Worm (Caenorhabditis elegans) whole organism, L4 larva: Measurements from ENCODE around the gene K03A11.6.

ENCODE experiments used
- F10B5.3 ChIP-seq: sonication (generic microtip); optimal IDR thresholded peaks from 2 replicates; lab custom pipeline; 2016; ENCODE audit warnings: mild to moderate bottlenecking, missing genetic modification characterization, missing compliant biosample characterization
- F37D6.2 ChIP-seq: sonication (generic microtip); optimal IDR thresholded peaks from 2 replicates; lab custom pipeline; 2016; ENCODE audit warnings: mild to moderate bottlenecking, missing genetic modification characterization, missing compliant biosample characterization
- F44E2.7 ChIP-seq: fragments of 200-800 bp; sonication (Bioruptor generic); IDR thresholded peaks from 2 replicates; pipeline ENCODE4 v2.1.2; 2022; ENCODE audit warnings: missing genetic modification characterization, missing compliant biosample characterization
- F49E8.2 ChIP-seq: sonication (generic microtip); optimal IDR thresholded peaks from 2 replicates; lab custom pipeline; 2016; ENCODE audit warnings: missing compliant biosample characterization, mild to moderate bottlenecking, missing genetic modification characterization, borderline replicate concordance
- R02D3.7 ChIP-seq: fragments of 150-350 bp; sonication (generic microtip); optimal IDR thresholded peaks from 3 replicates; lab custom pipeline; 2014; ENCODE audit warnings: missing biosample characterization, missing genetic modification characterization
- T20F7.1 ChIP-seq: fragments of 200-800 bp; sonication (Bioruptor generic); optimal IDR thresholded peaks from 2 replicates; lab custom pipeline; 2018; ENCODE audit warnings: mild to moderate bottlenecking, missing genetic modification characterization, missing compliant biosample characterization
- T26A8.4 ChIP-seq: fragments of 200-800 bp; sonication (Bioruptor generic); IDR thresholded peaks from 2 replicates; pipeline ENCODE4 v1.3.6; 2022; ENCODE audit warnings: missing genetic modification characterization, missing compliant biosample characterization
- Y48G9A.11 ChIP-seq: fragments of 200-800 bp; sonication (Bioruptor generic); IDR thresholded peaks from 2 replicates; pipeline ENCODE4 v1.3.6; 2022; ENCODE audit warnings: missing genetic modification reagents, missing genetic modification characterization, missing compliant biosample characterization
- ZK337.2 ChIP-seq: fragments of 200-800 bp; sonication (Bioruptor generic); IDR thresholded peaks from 2 replicates; pipeline ENCODE4 v1.3.6; 2022; ENCODE audit warnings: missing genetic modification reagents, missing genetic modification characterization, missing compliant biosample characterization
- ZK546.5 ChIP-seq, 2 experiments: sonication (generic microtip); optimal IDR thresholded peaks; 2 replicates each; lab custom pipeline; 2017; ENCODE audit warnings: missing biosample characterization in 2 of 2, missing genetic modification characterization in 2 of 2
- aha-1 ChIP-seq: fragments of 150-350 bp; peaks from one replicate; lab custom pipeline; 2014; ENCODE audit warnings: missing biosample characterization, missing genetic modification characterization
- aly-2 ChIP-seq: sonication (generic microtip); optimal IDR thresholded peaks from 2 replicates; lab custom pipeline; 2018; ENCODE audit warnings: missing biosample characterization, missing genetic modification characterization
- arid-1 ChIP-seq: fragments of 200-800 bp; sonication (Bioruptor generic); conservative IDR thresholded peaks from 2 replicates; pipeline ENCODE4 v1.3.6; 2022; ENCODE audit warnings: missing genetic modification reagents, missing genetic modification characterization, missing compliant biosample characterization
- ceh-20 ChIP-seq: fragments of 200-800 bp; sonication (Bioruptor generic); IDR thresholded peaks from 2 replicates; pipeline ENCODE4 v1.3.6; 2022; ENCODE audit warnings: missing genetic modification reagents, missing genetic modification characterization, missing compliant biosample characterization
- ceh-28 ChIP-seq: fragments of 150-350 bp; optimal IDR thresholded peaks from 2 replicates; lab custom pipeline; 2014; ENCODE audit warnings: missing biosample characterization, missing genetic modification reagents, missing genetic modification characterization
- ceh-32 ChIP-seq: sonication (generic microtip); optimal IDR thresholded peaks from 2 replicates; lab custom pipeline; 2016; ENCODE audit warnings: mild to moderate bottlenecking, missing genetic modification characterization, missing compliant biosample characterization; ENCODE audit not compliant: poor library complexity
- ceh-44 ChIP-seq: fragments of 200-800 bp; sonication (Bioruptor generic); IDR thresholded peaks from 2 replicates; pipeline ENCODE4 v1.3.6; 2022; ENCODE audit warnings: missing genetic modification reagents, missing genetic modification characterization, missing compliant biosample characterization
- ceh-82 ChIP-seq: sonication (generic microtip); optimal IDR thresholded peaks from 2 replicates; lab custom pipeline; 2017; ENCODE audit warnings: missing biosample characterization, missing genetic modification characterization
- ces-1 ChIP-seq: fragments of 150-350 bp; sonication (generic microtip); optimal IDR thresholded peaks from 4 replicates; lab custom pipeline; 2014; ENCODE audit warnings: missing biosample characterization, missing genetic modification reagents, missing genetic modification characterization
- ctbp-1 ChIP-seq: fragments of 200-800 bp; sonication (Bioruptor generic); IDR thresholded peaks from 2 replicates; pipeline ENCODE4 v1.3.6; 2022; ENCODE audit warnings: missing genetic modification reagents, missing genetic modification characterization, missing compliant biosample characterization
- daf-19 ChIP-seq: fragments of 200-800 bp; sonication (Bioruptor generic); conservative IDR thresholded peaks from 2 replicates; pipeline ENCODE4 v1.3.6; 2022; ENCODE audit warnings: missing genetic modification characterization, missing compliant biosample characterization
- dmd-6 ChIP-seq: fragments of 200-800 bp; sonication (Bioruptor generic); IDR thresholded peaks from 2 replicates; pipeline ENCODE4 v1.3.6; 2022; ENCODE audit warnings: missing genetic modification reagents, missing genetic modification characterization, missing compliant biosample characterization
- dmd-8 ChIP-seq: fragments of 200-800 bp; sonication (Bioruptor generic); IDR thresholded peaks from 2 replicates; pipeline ENCODE4 v1.3.6; 2022; ENCODE audit warnings: missing genetic modification characterization, missing compliant biosample characterization
- dmd-9 ChIP-seq: fragments of 200-800 bp; sonication (Bioruptor generic); IDR thresholded peaks from 2 replicates; pipeline ENCODE4 v1.3.6; 2022; ENCODE audit warnings: missing genetic modification reagents, missing genetic modification characterization, missing compliant biosample characterization
- dve-1 ChIP-seq: sonication (generic microtip); optimal IDR thresholded peaks from 2 replicates; lab custom pipeline; 2017; ENCODE audit warnings: antibody characterized with exemption, mild to moderate bottlenecking, missing genetic modification characterization, missing compliant biosample characterization; ENCODE audit not compliant: insufficient read depth
- egl-27 ChIP-seq: sonication (generic microtip); optimal IDR thresholded peaks from 3 replicates; lab custom pipeline; 2017; ENCODE audit warnings: missing biosample characterization, missing genetic modification reagents, missing genetic modification characterization
- fos-1 ChIP-seq: fragments of 150-350 bp; optimal IDR thresholded peaks from 2 replicates; lab custom pipeline; 2014; ENCODE audit warnings: missing biosample characterization, missing genetic modification characterization
- hif-1 ChIP-seq, 2 experiments: sonication (generic microtip); optimal IDR thresholded peaks; 2 replicates each; lab custom pipeline; 2016 to 2017; ENCODE audit warnings: missing compliant biosample characterization in 2 of 2, missing genetic modification characterization in 2 of 2, missing genetic modification reagents in 2 of 2, missing genotype in 2 of 2, mild to moderate bottlenecking in 1 of 2
- jun-1 ChIP-seq: fragments of 150-350 bp; optimal IDR thresholded peaks from 2 replicates; lab custom pipeline; 2014; ENCODE audit warnings: missing biosample characterization, missing genetic modification reagents, missing genetic modification characterization
- lin-1 ChIP-seq: fragments of 200-800 bp; sonication (Bioruptor generic); IDR thresholded peaks from 2 replicates; pipeline ENCODE4 v1.3.6; 2022; ENCODE audit warnings: missing genetic modification reagents, missing genetic modification characterization, missing compliant biosample characterization
- lin-39 ChIP-seq: fragments of 150-350 bp; optimal IDR thresholded peaks from 2 replicates; lab custom pipeline; 2014; ENCODE audit warnings: missing biosample characterization, missing genetic modification reagents, missing genetic modification characterization
- lsy-2 ChIP-seq, 2 experiments: fragments of 150-350 bp in 1 of 2; sonication (generic microtip) in 1 of 2; optimal IDR thresholded peaks; 2 replicates each; lab custom pipeline; 2014 to 2017; ENCODE audit warnings: missing biosample characterization in 2 of 2, missing genetic modification characterization in 2 of 2
- madf-9 ChIP-seq: fragments of 200-800 bp; sonication (Bioruptor generic); conservative IDR thresholded peaks from 2 replicates; pipeline ENCODE4 v1.3.6; 2022; ENCODE audit warnings: missing genetic modification reagents, missing genetic modification characterization, missing compliant biosample characterization
- mep-1 ChIP-seq: fragments of 150-350 bp; sonication (generic microtip); optimal IDR thresholded peaks from 3 replicates; lab custom pipeline; 2014; ENCODE audit warnings: missing biosample characterization, missing genetic modification characterization
- nhr-111 ChIP-seq: fragments of 200-800 bp; sonication (Bioruptor generic); optimal IDR thresholded peaks from 2 replicates; lab custom pipeline; 2018; ENCODE audit warnings: mild to moderate bottlenecking, missing genetic modification characterization, missing compliant biosample characterization
- nhr-41 ChIP-seq: fragments of 200-800 bp; sonication (Bioruptor generic); IDR thresholded peaks from 2 replicates; pipeline ENCODE4 v1.3.6; 2022; ENCODE audit warnings: missing genetic modification reagents, missing genetic modification characterization, missing compliant biosample characterization
- nhr-6 ChIP-seq: fragments of 150-350 bp; optimal IDR thresholded peaks from 2 replicates; lab custom pipeline; 2014; ENCODE audit warnings: missing biosample characterization, missing genetic modification characterization
- nhr-77 ChIP-seq: fragments of 150-350 bp; optimal IDR thresholded peaks from 2 replicates; lab custom pipeline; 2014; ENCODE audit warnings: missing biosample characterization, missing genetic modification characterization
- pha-4 ChIP-seq, 2 experiments: fragments of 150-350 bp in 1 of 2; fragments of 200-800 bp in 1 of 2; sonication (Bioruptor generic) in 1 of 2; IDR thresholded peaks in 1 of 2; optimal IDR thresholded peaks in 1 of 2; 2 replicates each; pipeline versions ENCODE4 v1.3.6 to Lab custom; 2014 to 2022; ENCODE audit warnings: missing genetic modification characterization in 2 of 2, missing genetic modification reagents in 2 of 2, missing biosample characterization in 1 of 2, missing compliant biosample characterization in 1 of 2
- pqm-1 ChIP-seq: sonication (generic microtip); optimal IDR thresholded peaks from 2 replicates; lab custom pipeline; 2017; ENCODE audit warnings: missing biosample characterization, missing genetic modification characterization
- rbr-2 ChIP-seq: sonication (generic microtip); optimal IDR thresholded peaks from 2 replicates; lab custom pipeline; 2016; ENCODE audit warnings: missing genotype, missing genetic modification characterization, missing compliant biosample characterization
- sdz-12 ChIP-seq: fragments of 200-800 bp; sonication (Bioruptor generic); optimal IDR thresholded peaks from 2 replicates; lab custom pipeline; 2018; ENCODE audit warnings: mild to moderate bottlenecking, missing genetic modification characterization, missing compliant biosample characterization
- snpc-4 ChIP-seq: fragments of 150-350 bp; optimal IDR thresholded peaks from 2 replicates; lab custom pipeline; 2014; ENCODE audit warnings: missing biosample characterization, missing genetic modification characterization
- spr-1 ChIP-seq: sonication (generic microtip); optimal IDR thresholded peaks from 2 replicates; lab custom pipeline; 2016; ENCODE audit warnings: mild to moderate bottlenecking, missing genetic modification characterization, missing compliant biosample characterization
- spr-3 ChIP-seq: fragments of 200-800 bp; sonication (Bioruptor generic); optimal IDR thresholded peaks from 2 replicates; lab custom pipeline; 2018; ENCODE audit warnings: mild to moderate bottlenecking, missing genetic modification characterization, missing compliant biosample characterization
- tra-1 ChIP-seq: fragments of 200-800 bp; sonication (Bioruptor generic); IDR thresholded peaks from 2 replicates; pipeline ENCODE4 v1.3.6; 2022; ENCODE audit warnings: missing genetic modification reagents, missing genetic modification characterization, missing compliant biosample characterization
- unc-130 ChIP-seq: sonication (generic microtip); optimal IDR thresholded peaks from 2 replicates; lab custom pipeline; 2016; ENCODE audit warnings: missing genetic modification reagents, missing genetic modification characterization, missing compliant biosample characterization
- unc-62 ChIP-seq, 3 experiments: fragments of 150-350 bp in 1 of 3; sonication (generic microtip); optimal IDR thresholded peaks in 2 of 3; peaks in 1 of 3; 1 replicate in 1 of 3; 2 replicates in 2 of 3; lab custom pipeline; 2014 to 2017; ENCODE audit warnings: missing biosample characterization in 3 of 3, missing genetic modification characterization in 3 of 3, missing genetic modification reagents in 3 of 3, missing genotype in 1 of 3
- zag-1 ChIP-seq: fragments of 150-350 bp; optimal IDR thresholded peaks from 2 replicates; lab custom pipeline; 2014; ENCODE audit warnings: missing biosample characterization, missing genetic modification characterization
- zip-2 ChIP-seq: fragments of 150-350 bp; optimal IDR thresholded peaks from 2 replicates; lab custom pipeline; 2014; ENCODE audit warnings: missing biosample characterization, missing genetic modification characterization

Gene K03A11.6

DNA sequence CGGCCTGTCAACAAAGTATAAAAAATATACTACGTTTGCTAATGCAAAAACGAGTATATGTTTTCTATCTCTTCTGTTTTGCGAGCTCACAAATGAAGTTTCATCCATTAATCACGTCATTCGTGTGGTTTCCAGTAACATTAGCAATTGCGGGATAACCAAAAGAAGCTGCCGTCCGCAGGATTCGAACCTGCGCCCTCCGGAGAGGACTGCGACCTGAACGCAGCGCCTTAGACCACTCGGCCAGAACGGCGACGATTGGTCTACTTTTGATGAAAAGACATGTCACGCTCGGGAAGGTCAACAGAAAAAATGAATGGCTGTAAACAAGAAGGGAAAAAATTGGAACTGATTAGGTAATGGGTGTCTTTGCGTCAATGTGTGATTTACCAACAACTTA lies 16.9 kb upstream of the K03A11.6 start (continued):
- no peak for TF ChIP-seq daf-19 (GFP tag; lab: Robert Waterston, UW)
- TF ChIP-seq hif-1 (tag; optimal IDR thresholded peaks at IDR 0.05; lab: Kevin White, UChicago), result no peak
- peak; percentile 60 for TF ChIP-seq mep-1 (tag; lab: Kevin White, UChicago)
- TF ChIP-seq fos-1 (tag; lab: Kevin White, UChicago), result no peak
- peak; percentile 59 for TF ChIP-seq rbr-2 (tag; lab: Kevin White, UChicago)
- peak in 1 of 2 experiments; percentile 41 for TF ChIP-seq unc-62 (GFP tag; optimal IDR thresholded peaks at IDR 0.05 in 1 of 2; lab: Kevin White, UChicago)
- TF ChIP-seq unc-62 (tag; optimal IDR thresholded peaks at IDR 0.05; lab: Kevin White, UChicago), result no peak
- TF ChIP-seq F49E8.2 (tag; lab: Kevin White, UChicago), result peak; percentile 15
- 0 out of 2 replicates have a peak, but pooled peaks have one; percentile 71 for TF ChIP-seq dmd-8 (GFP tag; lab: Robert Waterston, UW)
- TF ChIP-seq madf-9, result no peak
- peak; percentile 74 for TF ChIP-seq nhr-41 (GFP tag; lab: Robert Waterston, UW)
- peak; percentile 1 for TF ChIP-seq zip-2 (tag; lab: Kevin White, UChicago)
- TF ChIP-seq pha-4 (GFP tag; IDR thresholded peaks at IDR 0.05; lab: Robert Waterston, UW), result peak; percentile 69; the same call in 1 of the 2 replicates
- TF ChIP-seq pha-4 (tag; optimal IDR thresholded peaks at IDR 0.05; lab: Kevin White, UChicago), result no peak
- peak; percentile 83 for TF ChIP-seq dve-1 (tag; lab: Kevin White, UChicago)
- TF ChIP-seq ceh-44 (GFP tag; lab: Robert Waterston, UW), result no peak
- peak; percentile 70 for TF ChIP-seq dmd-6 (GFP tag; lab: Robert Waterston, UW)
- TF ChIP-seq ceh-28 (tag; lab: Kevin White, UChicago), result no peak
- TF ChIP-seq nhr-111, result no peak
- TF ChIP-seq spr-3 (GFP tag; lab: Kevin White, UChicago), result peak; percentile 12
- TF ChIP-seq F10B5.3 (tag; lab: Kevin White, UChicago), result no peak
- peak; percentile 44; the same call in 1 of the 2 replicates for TF ChIP-seq ZK337.2 (GFP tag; lab: Robert Waterston, UW)
- TF ChIP-seq egl-27, result no peak
- TF ChIP-seq lin-1, result peak; percentile 59; the same call in 1 of the 2 replicates
- no peak for TF ChIP-seq T26A8.4
- TF ChIP-seq dmd-9 (GFP tag; lab: Robert Waterston, UW), result peak; percentile 84
- no peak for TF ChIP-seq zag-1 (tag; lab: Kevin White, UChicago)
- peak in 1 of 2 experiments; percentile 26 for TF ChIP-seq lsy-2 (tag; optimal IDR thresholded peaks at IDR 0.05; lab: Kevin White, UChicago)
- no peak for TF ChIP-seq R02D3.7
- no peak for TF ChIP-seq lin-39 (tag; lab: Kevin White, UChicago)
- TF ChIP-seq tra-1 (GFP tag; lab: Robert Waterston, UW), result peak; percentile 70; the same call in 1 of the 2 replicates
- TF ChIP-seq F37D6.2 (tag; lab: Kevin White, UChicago), result no peak
- no peak for TF ChIP-seq jun-1 (tag; lab: Kevin White, UChicago)
- TF ChIP-seq arid-1 (GFP tag; lab: Robert Waterston, UW), result peak; percentile 83
- no peak for TF ChIP-seq aly-2
- no peak for TF ChIP-seq ces-1
- peak; percentile 45 for TF ChIP-seq unc-130
- no peak for TF ChIP-seq sdz-12 (GFP tag; lab: Kevin White, UChicago)
- 0 out of 2 replicates have a peak, but pooled peaks have one; percentile 32 for TF ChIP-seq ctbp-1
- no peak for TF ChIP-seq snpc-4
- no peak for TF ChIP-seq F44E2.7 (GFP tag; lab: Robert Waterston, UW)
- no peak for TF ChIP-seq ceh-82 (tag; lab: Kevin White, UChicago)
- peak; percentile 25 for TF ChIP-seq T20F7.1 (GFP tag; lab: Kevin White, UChicago)
- TF ChIP-seq nhr-6 (tag; lab: Kevin White, UChicago), result no peak
- no peak for TF ChIP-seq ceh-32 (tag; lab: Kevin White, UChicago)
- TF ChIP-seq Y48G9A.11 (GFP tag; lab: Robert Waterston, UW), result peak; percentile 78; the same call in 1 of the 2 replicates
- peak; percentile 86 for TF ChIP-seq aha-1 (tag; lab: Kevin White, UChicago)
- TF ChIP-seq ceh-20, result no peak
- no peak for TF ChIP-seq ZK546.5 (tag; optimal IDR thresholded peaks at IDR 0.05; lab: Kevin White, UChicago)
- TF ChIP-seq nhr-77, result peak; percentile 18
- peak; percentile 26 for TF ChIP-seq spr-1
- no peak for TF ChIP-seq pqm-1 (tag; lab: Kevin White, UChicago)
